Worm (Caenorhabditis elegans): ENCODE data around the gene sre-20.

Gene sre-20

ce11 chrV:12814481-12814882, 29.7 kb upstream of the sre-20 start (continued):
- no peak for TF ChIP-seq ztf-25 (GFP tag; IDR thresholded peaks at IDR 0.05)
- peak; percentile 59 for TF ChIP-seq ceh-27 (GFP tag; optimal IDR thresholded peaks at IDR 0.05)
- no peak for TF ChIP-seq B0035.1 (tag; optimal IDR thresholded peaks at IDR 0.05)
- TF ChIP-seq unc-130 (GFP tag; optimal IDR thresholded peaks at IDR 0.05): no peak
- no peak for TF ChIP-seq sdz-38 (tag; optimal IDR thresholded peaks at IDR 0.05)
- TF ChIP-seq K11D2.4 (GFP tag; IDR thresholded peaks at IDR 0.05): peak; percentile 58
- TF ChIP-seq egl-44 (GFP tag; IDR thresholded peaks at IDR 0.05): 0 out of 2 replicates have a peak, but pooled peaks have one; percentile 58
- peak; percentile 59; the same call in 1 of the 2 replicates for TF ChIP-seq egrh-3 (GFP tag; IDR thresholded peaks at IDR 0.05)
- TF ChIP-seq let-526 (GFP tag; IDR thresholded peaks at IDR 0.05): 0 out of 2 replicates have a peak, but pooled peaks have one; percentile 6
- no peak for TF ChIP-seq ztf-28 (GFP tag; IDR thresholded peaks at IDR 0.05)
- peak; percentile 53; the same call in 1 of the 2 replicates for TF ChIP-seq rcor-1 (GFP tag; IDR thresholded peaks at IDR 0.05)
- peak; percentile 4 for TF ChIP-seq lin-54 (GFP tag; optimal IDR thresholded peaks at IDR 0.05)
- TF ChIP-seq lin-40 (tag; optimal IDR thresholded peaks at IDR 0.05): peak; percentile 19
- no peak for TF ChIP-seq gei-17 (GFP tag; optimal IDR thresholded peaks at IDR 0.05)

DNA sequence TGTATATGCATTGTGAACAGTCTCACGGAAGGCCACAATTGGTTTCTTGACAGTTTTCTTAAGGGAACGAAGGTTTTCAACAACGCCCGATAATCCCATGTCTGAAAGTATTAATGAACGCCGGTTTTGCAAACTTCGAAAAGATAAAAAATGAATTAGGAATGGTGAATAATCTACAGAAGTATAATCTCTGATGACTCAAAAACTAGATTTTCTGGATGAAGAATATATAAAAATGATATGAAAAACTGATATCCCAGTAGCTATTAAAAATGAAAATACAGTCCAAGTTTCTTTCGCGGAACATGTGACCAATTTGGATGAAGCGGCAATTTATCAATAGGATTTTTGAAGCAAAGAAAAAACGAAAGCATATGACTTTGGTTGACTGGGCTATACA, 29.3 kb upstream of the sre-20 start, which contains the start of gene ZC443.3:
TSS of gene ZC443.3 (minus strand) at position 101 of the 400 bp plus-strand sequence.
- TF ChIP-seq F10E7.11 (tag; optimal IDR thresholded peaks at IDR 0.05) (no peak), ztf-3 (GFP tag; optimal IDR thresholded peaks at IDR 0.05) (no peak), lin-54 (GFP tag; optimal IDR thresholded peaks at IDR 0.05) (no peak), F37B4.10 (GFP tag; IDR thresholded peaks at IDR 0.05) (no peak), nhr-27 (tag; optimal IDR thresholded peaks at IDR 0.05) (no peak)

ce11 chrV:12811810-12812209, 27.0 kb upstream of the sre-20 start:
- TF ChIP-seq K11D2.4 (GFP tag; IDR thresholded peaks at IDR 0.05) (0 out of 2 replicates have a peak, but pooled peaks have one; percentile 14), ceh-58 (GFP tag; IDR thresholded peaks at IDR 0.05) (no peak), cebp-1 (GFP tag; IDR thresholded peaks at IDR 0.05) (no peak), cebp-1 (tag; optimal IDR thresholded peaks at IDR 0.05) (peak; percentile 23), Y95B8A.8 (GFP tag; IDR thresholded peaks at IDR 0.05) (0 out of 2 replicates have a peak, but pooled peaks have one; percentile 20), ama-1 (optimal IDR thresholded peaks at IDR 0.05) (no peak), ama-1 (GFP tag; optimal IDR thresholded peaks at IDR 0.05) (peak in 1 of 2 experiments; percentile 55), nfyb-1 (GFP tag; IDR thresholded peaks at IDR 0.05) (0 out of 2 replicates have a peak, but pooled peaks have one; percentile 63), C06A6.2 (GFP tag; conservative IDR thresholded peaks at IDR 0.05) (peak; percentile 12; the same call in 1 of the 2 replicates), F39B2.1 (GFP tag; IDR thresholded peaks at IDR 0.05) (no peak), lir-1 (GFP tag; conservative IDR thresholded peaks at IDR 0.05) (peak; percentile 43; the same call in 1 of the 2 replicates)

DNA sequence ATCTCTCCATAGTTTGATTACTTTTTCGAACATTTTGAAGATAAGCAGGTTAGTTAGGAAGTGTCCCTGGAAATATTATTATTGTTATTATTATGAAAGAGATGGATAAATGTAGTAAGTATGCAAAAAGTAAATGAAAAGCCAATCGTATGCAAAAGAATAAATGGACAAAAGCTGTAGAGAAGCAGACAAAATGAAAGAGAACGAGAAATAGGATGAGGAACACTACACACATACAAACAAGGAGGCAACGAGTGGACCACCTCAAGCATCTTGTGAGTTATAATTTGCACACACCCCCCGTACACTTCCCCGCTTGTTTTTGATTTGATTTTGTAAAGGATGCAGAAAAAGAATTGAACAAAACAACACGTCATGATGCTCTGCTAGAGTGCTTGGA, 26.4 kb upstream of the sre-20 start, which contains the start of gene ZC443.2:
TSS of gene ZC443.2 (minus strand) at position 67 of the 400 bp plus-strand sequence.
- TF ChIP-seq B0336.3 (GFP tag; IDR thresholded peaks at IDR 0.05): no peak
- peak; percentile 47 for TF ChIP-seq ceh-27 (GFP tag; optimal IDR thresholded peaks at IDR 0.05)

DNA sequence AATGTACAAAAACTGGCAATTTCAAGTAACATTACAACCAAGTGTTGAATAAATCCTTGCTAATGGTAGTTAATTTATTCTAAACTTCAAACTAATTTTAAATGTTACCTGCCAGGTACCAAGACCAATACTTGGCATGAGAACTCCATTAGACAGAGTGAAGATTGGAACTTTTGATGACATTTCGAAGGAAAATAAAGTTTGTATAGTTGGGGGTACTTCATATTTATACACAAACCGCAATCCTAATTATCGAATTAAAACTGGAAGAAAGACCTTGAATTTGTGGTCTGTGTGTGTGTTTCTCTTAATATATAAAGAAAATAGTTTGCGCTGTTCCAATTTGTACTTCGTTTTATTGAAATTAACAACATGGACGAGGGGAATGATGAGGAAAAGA, 25.1 kb upstream of the sre-20 start, which contains the start of gene ZC443.1:
TSS of gene ZC443.1 (minus strand) at position 205 of the 400 bp plus-strand sequence.
- TF ChIP-seq repo-1 (tag; optimal IDR thresholded peaks at IDR 0.05) (no peak), dpl-1 (GFP tag; optimal IDR thresholded peaks at IDR 0.05) (no peak), egrh-3 (GFP tag; IDR thresholded peaks at IDR 0.05) (no peak), pbrm-1 (GFP tag; IDR thresholded peaks at IDR 0.05) (no peak), K12H6.12 (tag; optimal IDR thresholded peaks at IDR 0.05) (no peak), pha-4 (tag; optimal IDR thresholded peaks at IDR 0.05) (no peak), ccch-3 (GFP tag; optimal IDR thresholded peaks at IDR 0.05) (no peak), bed-1 (GFP tag; IDR thresholded peaks at IDR 0.05) (no peak), unc-130 (GFP tag; optimal IDR thresholded peaks at IDR 0.05) (no peak), mxl-1 (tag; optimal IDR thresholded peaks at IDR 0.05) (no peak)
